Worm (Caenorhabditis elegans): ENCODE data around the gene Y73B3A.1.

ce11 chrX:88905-89304, 42.2 kb upstream of the Y73B3A.1 start:
- no peak for TF ChIP-seq elt-3 (tag; optimal IDR thresholded peaks at IDR 0.05)
- no peak for TF ChIP-seq elt-1 (tag; optimal IDR thresholded peaks at IDR 0.05)
- no peak for TF ChIP-seq unc-62 (GFP tag; optimal IDR thresholded peaks at IDR 0.05)
- TF ChIP-seq R02D3.7 (tag; optimal IDR thresholded peaks at IDR 0.05): no peak
- no peak for TF ChIP-seq ama-1 (optimal IDR thresholded peaks at IDR 0.05)
- TF ChIP-seq nhr-11 (tag; optimal IDR thresholded peaks at IDR 0.05): no peak
- no peak for TF ChIP-seq ztf-11 (tag; optimal IDR thresholded peaks at IDR 0.05)
- no peak for TF ChIP-seq nhr-12 (tag; optimal IDR thresholded peaks at IDR 0.05)
- TF ChIP-seq ZK546.5 (tag; optimal IDR thresholded peaks at IDR 0.05): no peak
- TF ChIP-seq nhr-10 (tag; optimal IDR thresholded peaks at IDR 0.05): no peak
- TF ChIP-seq lin-13 (GFP tag; optimal IDR thresholded peaks at IDR 0.05): no peak
